Worm (Caenorhabditis elegans) whole organism, young adult: Measurements from ENCODE around the gene rps-24.
A peak's percentile ranks its signal among the peaks of the same experiment; 100 is the strongest.

ENCODE experiments used
- B0261.1 ChIP-seq: sonication (generic microtip); optimal IDR thresholded peaks from 2 replicates; lab custom pipeline; 2016; ENCODE audit warnings: mild to moderate bottlenecking, missing genetic modification characterization, moderate library complexity, missing compliant biosample characterization
- B0336.3 ChIP-seq: fragments of 200-800 bp; sonication (Bioruptor generic); IDR thresholded peaks from 2 replicates; pipeline ENCODE4 v1.3.6; 2022; ENCODE audit warnings: missing genetic modification characterization, missing compliant biosample characterization
- C17E4.6 ChIP-seq: fragments of 200-800 bp; sonication (Bioruptor generic); IDR thresholded peaks from 2 replicates; pipeline ENCODE4 v1.3.6; 2022; ENCODE audit warnings: missing genetic modification reagents, missing genetic modification characterization, missing compliant biosample characterization
- D2030.7 ChIP-seq: fragments of 200-800 bp; sonication (Bioruptor generic); IDR thresholded peaks from 2 replicates; pipeline ENCODE4 v1.3.6; 2022; ENCODE audit warnings: missing genetic modification reagents, missing genetic modification characterization, missing compliant biosample characterization
- F23B12.7 ChIP-seq: sonication (generic microtip); optimal IDR thresholded peaks from 2 replicates; lab custom pipeline; 2017; ENCODE audit warnings: missing genetic modification characterization, mild to moderate bottlenecking, missing compliant biosample characterization, antibody characterized with exemption, moderate library complexity; ENCODE audit not compliant: insufficient read depth
- F33H1.4 ChIP-seq: fragments of 200-800 bp; sonication (Bioruptor generic); IDR thresholded peaks from 2 replicates; pipeline ENCODE4 v1.3.6; 2022; ENCODE audit warnings: missing genetic modification reagents, missing genetic modification characterization, missing compliant biosample characterization
- F39B2.1 ChIP-seq: fragments of 200-800 bp; sonication (Bioruptor generic); IDR thresholded peaks from 2 replicates; pipeline ENCODE4 v1.3.6; 2022; ENCODE audit warnings: missing genetic modification reagents, missing genetic modification characterization, missing compliant biosample characterization
- F49E8.2 ChIP-seq: sonication (generic microtip); optimal IDR thresholded peaks from 3 replicates; lab custom pipeline; 2017; ENCODE audit warnings: missing genetic modification characterization, mild to moderate bottlenecking, missing compliant biosample characterization, antibody characterized with exemption, moderate library complexity; ENCODE audit not compliant: insufficient read depth
- F55B11.4 ChIP-seq: sonication (generic microtip); optimal IDR thresholded peaks from 2 replicates; lab custom pipeline; 2016; ENCODE audit warnings: missing compliant biosample characterization, missing genetic modification characterization, borderline replicate concordance; ENCODE audit not compliant: insufficient read depth
- K11D2.4 ChIP-seq: fragments of 200-800 bp; sonication (Bioruptor generic); IDR thresholded peaks from 2 replicates; pipeline ENCODE4 v1.3.6; 2022; ENCODE audit warnings: missing genetic modification reagents, missing genetic modification characterization, missing compliant biosample characterization
- Y95B8A.8 ChIP-seq: fragments of 200-800 bp; sonication (Bioruptor generic); IDR thresholded peaks from 2 replicates; pipeline ENCODE4 v1.3.6; 2022; ENCODE audit warnings: missing genetic modification reagents, missing genetic modification characterization, missing compliant biosample characterization
- ZK185.1 ChIP-seq: sonication (generic microtip); optimal IDR thresholded peaks from 2 replicates; lab custom pipeline; 2016; ENCODE audit warnings: mild to moderate bottlenecking, missing genetic modification characterization, missing compliant biosample characterization; ENCODE audit not compliant: poor library complexity, severe bottlenecking
- ama-1 ChIP-seq, 3 experiments: fragments of 150-350 bp in 1 of 3; sonication (generic microtip) in 2 of 3; optimal IDR thresholded peaks; 2 replicates each; lab custom pipeline; 2014 to 2018; ENCODE audit warnings: missing biosample characterization in 2 of 3, missing genetic modification characterization in 2 of 3, missing genetic modification reagents in 2 of 3
- aptf-3 ChIP-seq: fragments of 200-800 bp; sonication (Bioruptor generic); IDR thresholded peaks from 2 replicates; pipeline ENCODE4 v1.3.6; 2022; ENCODE audit warnings: missing genetic modification characterization, missing compliant biosample characterization
- atf-7 ChIP-seq: sonication (generic microtip); optimal IDR thresholded peaks from 2 replicates; lab custom pipeline; 2017; ENCODE audit warnings: mild to moderate bottlenecking, missing genetic modification characterization, missing compliant biosample characterization
- ceh-100 ChIP-seq: fragments of 200-800 bp; sonication (Bioruptor generic); IDR thresholded peaks from 2 replicates; pipeline ENCODE4 v1.3.6; 2022; ENCODE audit warnings: missing genetic modification reagents, missing genetic modification characterization, missing compliant biosample characterization
- ceh-27 ChIP-seq: fragments of 200-800 bp; sonication (Bioruptor generic); optimal IDR thresholded peaks from 2 replicates; lab custom pipeline; 2018; ENCODE audit warnings: mild to moderate bottlenecking, missing genetic modification characterization, moderate library complexity, missing compliant biosample characterization
- ceh-79 ChIP-seq: sonication (generic microtip); optimal IDR thresholded peaks from 2 replicates; lab custom pipeline; 2017; ENCODE audit warnings: mild to moderate bottlenecking, missing genetic modification characterization, missing compliant biosample characterization
- ceh-91 ChIP-seq: fragments of 200-800 bp; sonication (Bioruptor generic); IDR thresholded peaks from 2 replicates; pipeline ENCODE4 v1.3.6; 2022; ENCODE audit warnings: missing genetic modification reagents, missing genetic modification characterization, missing compliant biosample characterization
- die-1 ChIP-seq: sonication (generic microtip); optimal IDR thresholded peaks from 2 replicates; lab custom pipeline; 2016; ENCODE audit warnings: missing genotype, mild to moderate bottlenecking, missing genetic modification characterization, missing compliant biosample characterization
- efl-1 ChIP-seq: fragments of 150-350 bp; optimal IDR thresholded peaks from 2 replicates; lab custom pipeline; 2014; ENCODE audit warnings: missing biosample characterization, missing genetic modification reagents, missing genetic modification characterization
- egrh-3 ChIP-seq: fragments of 200-800 bp; sonication (Bioruptor generic); IDR thresholded peaks from 2 replicates; pipeline ENCODE4 v1.3.6; 2022; ENCODE audit warnings: missing genetic modification reagents, missing genetic modification characterization, missing compliant biosample characterization
- fkh-3 ChIP-seq: sonication (generic microtip); optimal IDR thresholded peaks from 2 replicates; lab custom pipeline; 2016; ENCODE audit warnings: mild to moderate bottlenecking, missing genetic modification characterization, missing compliant biosample characterization
- gei-17 ChIP-seq: fragments of 200-800 bp; sonication (Bioruptor generic); optimal IDR thresholded peaks from 2 replicates; lab custom pipeline; 2018; ENCODE audit warnings: mild to moderate bottlenecking, missing genetic modification characterization, missing compliant biosample characterization
- hmg-1.2 ChIP-seq: fragments of 200-800 bp; sonication (Bioruptor generic); IDR thresholded peaks from 2 replicates; pipeline ENCODE4 v1.3.6; 2022; ENCODE audit warnings: missing genetic modification reagents, missing genetic modification characterization, missing compliant biosample characterization
- hsf-1 ChIP-seq: fragments of 200-800 bp; sonication (Bioruptor generic); IDR thresholded peaks from 2 replicates; pipeline ENCODE4 v1.3.6; 2022; ENCODE audit warnings: missing genetic modification reagents, missing genetic modification characterization, missing compliant biosample characterization
- let-607 ChIP-seq, 2 experiments: fragments of 200-800 bp in 1 of 2; sonication (Bioruptor generic) in 1 of 2; sonication (generic microtip) in 1 of 2; optimal IDR thresholded peaks; 2 replicates each; lab custom pipeline; 2016 to 2018; ENCODE audit warnings: mild to moderate bottlenecking in 2 of 2, missing compliant biosample characterization in 2 of 2, missing genetic modification characterization in 2 of 2, moderate library complexity in 2 of 2, missing genotype in 1 of 2
- lin-26 ChIP-seq: fragments of 200-800 bp; sonication (Bioruptor generic); IDR thresholded peaks from 2 replicates; pipeline ENCODE4 v1.3.6; 2022; ENCODE audit warnings: missing genetic modification reagents, missing genetic modification characterization, missing compliant biosample characterization
- lin-40 ChIP-seq: sonication (generic microtip); optimal IDR thresholded peaks from 2 replicates; lab custom pipeline; 2016; ENCODE audit warnings: missing genetic modification characterization, mild to moderate bottlenecking, missing compliant biosample characterization, missing genotype, missing genetic modification reagents
- lin-54 ChIP-seq: fragments of 200-800 bp; sonication (Bioruptor generic); optimal IDR thresholded peaks from 2 replicates; lab custom pipeline; 2018; ENCODE audit warnings: mild to moderate bottlenecking, missing genetic modification characterization, missing compliant biosample characterization
- lsl-1 ChIP-seq: fragments of 200-800 bp; sonication (Bioruptor generic); optimal IDR thresholded peaks from 2 replicates; lab custom pipeline; 2018; ENCODE audit warnings: mild to moderate bottlenecking, missing genetic modification characterization, moderate library complexity, missing compliant biosample characterization
- madf-3 ChIP-seq: fragments of 200-800 bp; sonication (Bioruptor generic); IDR thresholded peaks from 2 replicates; pipeline ENCODE4 v1.3.6; 2022; ENCODE audit warnings: missing genetic modification reagents, missing genetic modification characterization, missing compliant biosample characterization
- mcd-1 ChIP-seq: fragments of 200-800 bp; sonication (Bioruptor generic); IDR thresholded peaks from 2 replicates; pipeline ENCODE4 v1.3.6; 2022; ENCODE audit warnings: missing genetic modification reagents, missing genetic modification characterization, missing compliant biosample characterization
- mes-4 ChIP-seq: sonication (generic microtip); optimal IDR thresholded peaks from 2 replicates; lab custom pipeline; 2016; ENCODE audit warnings: missing genotype, missing genetic modification characterization, missing compliant biosample characterization
- nfya-1 ChIP-seq: sonication (generic microtip); optimal IDR thresholded peaks from 2 replicates; lab custom pipeline; 2017; ENCODE audit warnings: antibody characterized with exemption, missing compliant biosample characterization, missing genetic modification characterization, borderline replicate concordance; ENCODE audit not compliant: insufficient read depth
- nhr-120 ChIP-seq: fragments of 200-800 bp; sonication (Bioruptor generic); IDR thresholded peaks from 2 replicates; pipeline ENCODE4 v1.3.6; 2022; ENCODE audit warnings: missing genetic modification characterization, missing compliant biosample characterization
- nhr-179 ChIP-seq: sonication (generic microtip); optimal IDR thresholded peaks from 2 replicates; lab custom pipeline; 2016; ENCODE audit warnings: mild to moderate bottlenecking, missing genetic modification characterization, missing compliant biosample characterization
- nhr-27 ChIP-seq: fragments of 200-800 bp; sonication (Bioruptor generic); optimal IDR thresholded peaks from 2 replicates; lab custom pipeline; 2018; ENCODE audit warnings: mild to moderate bottlenecking, missing genetic modification characterization, moderate library complexity, missing compliant biosample characterization
- rec-8 ChIP-seq, 2 experiments: sonication (generic microtip); optimal IDR thresholded peaks; 2 replicates each; lab custom pipeline; 2016; ENCODE audit warnings: mild to moderate bottlenecking in 2 of 2, missing genetic modification characterization in 2 of 2, missing genetic modification reagents in 2 of 2, missing genotype in 2 of 2, missing biosample characterization in 1 of 2, missing compliant biosample characterization in 1 of 2, moderate library complexity in 1 of 2
- repo-1 ChIP-seq: sonication (generic microtip); optimal IDR thresholded peaks from 2 replicates; lab custom pipeline; 2017; ENCODE audit warnings: mild to moderate bottlenecking, missing genetic modification characterization, missing compliant biosample characterization
- snpc-1.1 ChIP-seq: sonication (generic microtip); optimal IDR thresholded peaks from 2 replicates; lab custom pipeline; 2017; ENCODE audit warnings: missing genetic modification characterization, mild to moderate bottlenecking, missing compliant biosample characterization, antibody characterized with exemption, moderate library complexity, missing genotype, missing genetic modification reagents; ENCODE audit not compliant: insufficient read depth
- tbp1 ChIP-seq: fragments of 200-800 bp; sonication (Bioruptor generic); optimal IDR thresholded peaks from 2 replicates; lab custom pipeline; 2018; ENCODE audit warnings: mild to moderate bottlenecking, missing genetic modification characterization, missing compliant biosample characterization
- tbx-9 ChIP-seq: sonication (generic microtip); optimal IDR thresholded peaks from 2 replicates; lab custom pipeline; 2016; ENCODE audit warnings: borderline replicate concordance, missing genetic modification characterization, inconsistent platforms, missing compliant biosample characterization
- tlf-1 ChIP-seq: fragments of 200-800 bp; sonication (Bioruptor generic); optimal IDR thresholded peaks from 2 replicates; lab custom pipeline; 2018; ENCODE audit warnings: mild to moderate bottlenecking, missing genetic modification characterization, missing compliant biosample characterization
- xnd-1 ChIP-seq: sonication (generic microtip); optimal IDR thresholded peaks from 2 replicates; lab custom pipeline; 2016; ENCODE audit warnings: missing genotype, missing genetic modification reagents, missing genetic modification characterization, missing compliant biosample characterization
- ztf-25 ChIP-seq: fragments of 200-800 bp; sonication (Bioruptor generic); IDR thresholded peaks from 2 replicates; pipeline ENCODE4 v1.3.6; 2022; ENCODE audit warnings: missing genetic modification reagents, missing genetic modification characterization, missing compliant biosample characterization
- ztf-6 ChIP-seq: fragments of 200-800 bp; sonication (Bioruptor generic); IDR thresholded peaks from 2 replicates; pipeline ENCODE4 v1.3.6; 2022; ENCODE audit warnings: missing genetic modification reagents, missing genetic modification characterization, missing compliant biosample characterization

The rps-24 gene

DNA sequence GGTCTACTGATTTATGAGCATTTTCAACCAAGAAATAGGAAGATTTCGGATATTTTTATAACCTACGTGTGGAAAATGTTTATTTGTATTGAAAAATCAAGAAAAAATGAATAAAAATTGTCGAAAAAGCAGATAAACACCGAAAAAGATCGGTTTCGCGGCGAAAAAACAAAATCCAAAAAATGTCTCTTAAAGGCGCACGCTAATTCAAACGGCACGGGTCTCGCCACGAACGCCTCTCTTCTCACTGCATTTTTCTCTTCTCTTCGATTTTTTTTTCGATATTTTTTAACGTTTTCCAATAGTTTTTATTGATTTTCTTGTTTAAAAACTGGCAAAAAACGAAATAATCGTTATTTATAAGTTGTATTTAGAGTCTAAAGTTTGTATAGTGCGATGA, 39.9 kb downstream of the rps-24 start:
- no peak for TF ChIP-seq repo-1
- no peak for TF ChIP-seq ceh-100
- no peak for TF ChIP-seq ama-1 (optimal IDR thresholded peaks at IDR 0.05; lab: Kevin White, UChicago)
- TF ChIP-seq ama-1 (GFP tag; optimal IDR thresholded peaks at IDR 0.05; lab: Kevin White, UChicago) = no peak
- TF ChIP-seq Y95B8A.8 (GFP tag; lab: Robert Waterston, UW) = no peak
- TF ChIP-seq ceh-79 (tag; lab: Kevin White, UChicago) = no peak
- TF ChIP-seq C17E4.6 = no peak
- no peak for TF ChIP-seq nhr-179
- TF ChIP-seq B0261.1 (tag; lab: Kevin White, UChicago) = no peak
- TF ChIP-seq F49E8.2 (tag; lab: Kevin White, UChicago) = no peak
- no peak for TF ChIP-seq rec-8 (tag; optimal IDR thresholded peaks at IDR 0.05; lab: Kevin White, UChicago)
- TF ChIP-seq F39B2.1 (GFP tag; lab: Robert Waterston, UW) = no peak
- TF ChIP-seq hsf-1 (GFP tag; lab: Robert Waterston, UW) = no peak
- no peak for TF ChIP-seq die-1 (tag; lab: Kevin White, UChicago)
- no peak for TF ChIP-seq K11D2.4 (GFP tag; lab: Robert Waterston, UW)
- no peak for TF ChIP-seq mes-4 (tag; lab: Kevin White, UChicago)
- no peak for TF ChIP-seq B0336.3 (GFP tag; lab: Robert Waterston, UW)
- TF ChIP-seq ztf-25 = no peak
- TF ChIP-seq ceh-27 (GFP tag; lab: Kevin White, UChicago) = no peak
- TF ChIP-seq atf-7 = no peak
- peak; percentile 31; the same call in 1 of the 2 replicates for TF ChIP-seq mcd-1
- TF ChIP-seq madf-3 (GFP tag; lab: Robert Waterston, UW) = no peak
- peak; percentile 31; the same call in 1 of the 2 replicates for TF ChIP-seq hmg-1.2 (GFP tag; lab: Robert Waterston, UW)
- TF ChIP-seq tbx-9 (tag; lab: Kevin White, UChicago) = no peak
- no peak for TF ChIP-seq F23B12.7 (tag; lab: Kevin White, UChicago)
- peak; percentile 65 for TF ChIP-seq lin-54 (GFP tag; lab: Kevin White, UChicago)
- TF ChIP-seq lin-26 (GFP tag; lab: Robert Waterston, UW) = no peak
- TF ChIP-seq tbp1 (GFP tag; lab: Kevin White, UChicago) = peak; percentile 27
- TF ChIP-seq xnd-1 (tag; lab: Kevin White, UChicago) = peak; percentile 76
- no peak for TF ChIP-seq nhr-27 (tag; lab: Kevin White, UChicago)
- no peak for TF ChIP-seq ZK185.1 (tag; lab: Kevin White, UChicago)
- peak; percentile 36 for TF ChIP-seq snpc-1.1
- no peak for TF ChIP-seq gei-17 (GFP tag; lab: Kevin White, UChicago)
- TF ChIP-seq D2030.7 (GFP tag; lab: Robert Waterston, UW) = peak; percentile 75
- no peak; the same call in 1 of the 2 replicates for TF ChIP-seq egrh-3 (GFP tag; lab: Robert Waterston, UW)
- no peak for TF ChIP-seq F55B11.4
- peak; percentile 37; the same call in 1 of the 2 replicates for TF ChIP-seq ceh-91 (GFP tag; lab: Robert Waterston, UW)
- TF ChIP-seq efl-1 (GFP tag; lab: Kevin White, UChicago) = peak; percentile 81
- peak; percentile 2 for TF ChIP-seq tlf-1 (GFP tag; lab: Kevin White, UChicago)
- TF ChIP-seq lin-40 = no peak
- no peak for TF ChIP-seq aptf-3 (GFP tag; lab: Robert Waterston, UW)
- no peak for TF ChIP-seq nfya-1 (tag; lab: Kevin White, UChicago)
- no peak for TF ChIP-seq nhr-120 (GFP tag; lab: Robert Waterston, UW)
- peak; percentile 62 for TF ChIP-seq lsl-1 (GFP tag; lab: Kevin White, UChicago)
- TF ChIP-seq let-607 (tag; optimal IDR thresholded peaks at IDR 0.05; lab: Kevin White, UChicago) = no peak
- TF ChIP-seq fkh-3 (tag; lab: Kevin White, UChicago) = no peak
- peak; percentile 87 for TF ChIP-seq F33H1.4
- no peak for TF ChIP-seq ztf-6
